Worm (Caenorhabditis elegans): ENCODE measurements around the gene srv-2.

- TF ChIP-seq isw-1 (GFP tag; IDR thresholded peaks at IDR 0.05): no peak
- no peak for TF ChIP-seq pax-3 (tag; optimal IDR thresholded peaks at IDR 0.05)
Observed at ce11 chrII:10556550-10557205, 45.4 kb downstream of the srv-2 start.
